Worm (Caenorhabditis elegans) whole organism, midembryonic: ENCODE results near the gene F35H12.1.

ENCODE experiments used
- cog-1 ChIP-seq: sonication (generic microtip); optimal IDR thresholded peaks from 2 replicates; lab custom pipeline; 2016; ENCODE audit warnings: missing genetic modification characterization, missing compliant biosample characterization
- med-1 ChIP-seq: sonication (generic microtip); optimal IDR thresholded peaks from 2 replicates; lab custom pipeline; 2017; ENCODE audit warnings: missing genetic modification characterization, mild to moderate bottlenecking, missing compliant biosample characterization, antibody characterized with exemption, missing genetic modification reagents; ENCODE audit not compliant: insufficient read depth
- ztf-23 ChIP-seq: fragments of 200-800 bp; sonication (Bioruptor generic); IDR thresholded peaks from 2 replicates; pipeline ENCODE4 v1.3.6; 2022; ENCODE audit warnings: missing genetic modification reagents, missing genetic modification characterization, missing compliant biosample characterization

DNA sequence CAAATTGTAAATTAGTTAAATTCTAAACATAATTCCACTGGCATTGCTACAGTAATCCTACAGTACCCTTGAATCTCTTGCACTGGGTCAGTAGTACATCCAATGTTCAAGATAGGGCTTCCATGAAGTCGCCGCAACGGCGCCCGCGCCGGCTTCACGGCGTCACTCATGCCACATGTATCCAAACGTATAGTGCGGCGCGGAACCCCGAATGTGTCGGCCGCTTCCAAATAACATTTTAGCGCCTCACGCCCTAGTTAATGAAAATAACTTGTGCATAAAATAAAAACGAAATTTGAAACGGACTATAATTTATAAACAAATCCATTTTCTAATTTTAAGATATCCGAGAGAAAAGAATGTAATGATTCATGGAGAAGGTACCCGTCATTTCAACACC is 2.4 kb downstream of the F35H12.1 start:
- TF ChIP-seq med-1 (GFP tag; lab: Kevin White, UChicago) (no peak), ztf-23 (GFP tag; lab: Robert Waterston, UW) (no peak), cog-1 (tag; lab: Kevin White, UChicago) (no peak)
